4 fruit fly cellular contexts compared by ENCODE assay signal in genomic region chr2L:7194351-7195037, dm6.
TF ChIP-seq lines count a peak whose summit lies in the region.

Gene CG4497 (minus strand): TSS chr2L:7194588.

TF ChIP-seq in whole organism, adult, 20 proteins besides CTCF, POLR2A, EP300 and RAD21 (continued from another document):
- TF ChIP-seq bab1 (GFP tag; optimal IDR thresholded peaks at IDR 0.05; lab: Kevin White, UChicago) (peak; percentile 97), CG1620 (GFP tag; optimal IDR thresholded peaks at IDR 0.05; lab: Kevin White, UChicago) (peak; percentile 98)

TF ChIP-seq in whole organism, embryonic, 481 proteins besides CTCF, POLR2A, EP300 and RAD21 (continued from another document and continues in another):
- TF ChIP-seq grau (tag; optimal IDR thresholded peaks at IDR 0.05; lab: Kevin White, UChicago) (peak; percentile 89), CG12071 (GFP tag; optimal IDR thresholded peaks at IDR 0.05; lab: Kevin White, UChicago) (peak; percentile 29), CG17361 (GFP tag; IDR thresholded peaks at IDR 0.05; lab: Robert Waterston, UW) (peak; percentile 92), bowl (GFP tag; IDR thresholded peaks at IDR 0.05; lab: Robert Waterston, UW) (peak; percentile 65), cad (GFP tag; optimal IDR thresholded peaks at IDR 0.05; lab: Kevin White, UChicago) (no peak), NK7.1 (GFP tag; optimal IDR thresholded peaks at IDR 0.05; lab: Kevin White, UChicago) (peak; percentile 82), gfzf (GFP tag; optimal IDR thresholded peaks at IDR 0.05; lab: Kevin White, UChicago) (peak; percentile 50), Mrtf (GFP tag; IDR thresholded peaks at IDR 0.05; lab: Robert Waterston, UW) (peak; percentile 93), Jarid2 (GFP tag; optimal IDR thresholded peaks at IDR 0.05; lab: Kevin White, UChicago) (peak; percentile 54), CG15601 (tag; optimal IDR thresholded peaks at IDR 0.05; lab: Kevin White, UChicago) (peak; percentile 86), kni (GFP tag; optimal IDR thresholded peaks at IDR 0.05; lab: Kevin White, UChicago) (peak; percentile 69), CG7839 (tag; optimal IDR thresholded peaks at IDR 0.05; lab: Kevin White, UChicago) (peak; percentile 87), Dfd (GFP tag; optimal IDR thresholded peaks at IDR 0.05; lab: Kevin White, UChicago) (peak in 1 of 2 experiments; percentile 66), trh (GFP tag; optimal IDR thresholded peaks at IDR 0.05; lab: Kevin White, UChicago) (peak; percentile 75), Atf3 (GFP tag; optimal IDR thresholded peaks at IDR 0.05; lab: Kevin White, UChicago) (peak; percentile 93), pita (GFP tag; optimal IDR thresholded peaks at IDR 0.05; lab: Kevin White, UChicago) (no peak), ken (GFP tag; IDR thresholded peaks at IDR 0.05; lab: Robert Waterston, UW) (peak; percentile 97), dmrt99B (tag; optimal IDR thresholded peaks at IDR 0.05; lab: Kevin White, UChicago) (peak; percentile 82), CG33557 (GFP tag; optimal IDR thresholded peaks at IDR 0.05; lab: Kevin White, UChicago) (peak; percentile 77), CG10959 (GFP tag; IDR thresholded peaks at IDR 0.05; lab: Robert Waterston, UW) (peak; percentile 90), Kr (GFP tag; optimal IDR thresholded peaks at IDR 0.05; lab: Kevin White, UChicago) (no peak), usp (GFP tag; optimal IDR thresholded peaks at IDR 0.05; lab: Kevin White, UChicago) (no peak), caup (GFP tag; optimal IDR thresholded peaks at IDR 0.05; lab: Kevin White, UChicago; ENCODE audit: severe bottlenecking) (peak; percentile 89), CG12104 (GFP tag; optimal IDR thresholded peaks at IDR 0.05; lab: Kevin White, UChicago) (peak; percentile 86), ewg (GFP tag; optimal IDR thresholded peaks at IDR 0.05; lab: Kevin White, UChicago) (peak; percentile 89), bigmax (GFP tag; optimal IDR thresholded peaks at IDR 0.05; lab: Kevin White, UChicago) (no peak), CG42726 (GFP tag; IDR thresholded peaks at IDR 0.05; lab: Robert Waterston, UW; ENCODE audit: partially characterized antibody) (peak; percentile 69; the same call in 1 of the 2 replicates), CG6654 (GFP tag; optimal IDR thresholded peaks at IDR 0.05; lab: Kevin White, UChicago) (peak; percentile 64), Hey (tag; optimal IDR thresholded peaks at IDR 0.05; lab: Kevin White, UChicago) (peak; percentile 41), aop (GFP tag; IDR thresholded peaks at IDR 0.05; lab: Robert Waterston, UW) (peak; percentile 50; the same call in 1 of the 2 replicates), stc (GFP tag; IDR thresholded peaks at IDR 0.05; lab: Robert Waterston, UW) (peak; percentile 80), CG10274 (GFP tag; optimal IDR thresholded peaks at IDR 0.05; lab: Kevin White, UChicago) (peak; percentile 47), ro (GFP tag; IDR thresholded peaks at IDR 0.05; lab: Robert Waterston, UW) (peak; percentile 73), CG4854 (GFP tag; optimal IDR thresholded peaks at IDR 0.05; lab: Kevin White, UChicago) (peak; percentile 91), CG11093 (GFP tag; IDR thresholded peaks at IDR 0.05; lab: Robert Waterston, UW) (peak; percentile 92), pfk (GFP tag; optimal IDR thresholded peaks at IDR 0.05; lab: Kevin White, UChicago) (no peak), Dek (tag; optimal IDR thresholded peaks at IDR 0.05; lab: Kevin White, UChicago) (peak; percentile 79), gcm (GFP tag; optimal IDR thresholded peaks at IDR 0.05; lab: Kevin White, UChicago) (peak; percentile 62), B-H2 (GFP tag; optimal IDR thresholded peaks at IDR 0.05; lab: Kevin White, UChicago) (peak; percentile 86), CG5953 (GFP tag; IDR thresholded peaks at IDR 0.05; lab: Robert Waterston, UW) (peak; percentile 82), Gug (GFP tag; IDR thresholded peaks at IDR 0.05; lab: Robert Waterston, UW) (peak; percentile 90), CG15269 (tag; optimal IDR thresholded peaks at IDR 0.05; lab: Kevin White, UChicago) (peak; percentile 85), ash1 (GFP tag; optimal IDR thresholded peaks at IDR 0.05; lab: Kevin White, UChicago) (no peak)

TF ChIP-seq in whole organism, prepupa, 60 proteins besides CTCF, POLR2A, EP300 and RAD21 (continued from another document):
- TF ChIP-seq dac (GFP tag; optimal IDR thresholded peaks at IDR 0.05; lab: Kevin White, UChicago) = peak; percentile 80
- TF ChIP-seq CG9139 (GFP tag; optimal IDR thresholded peaks at IDR 0.05; lab: Kevin White, UChicago) = peak; percentile 16
- TF ChIP-seq Gug (GFP tag; IDR thresholded peaks at IDR 0.05; lab: Robert Waterston, UW) = peak; percentile 73
- TF ChIP-seq salr (GFP tag; optimal IDR thresholded peaks at IDR 0.05; lab: Kevin White, UChicago) = peak; percentile 59 to 82
- peak; percentile 85 for TF ChIP-seq CG3032 (tag; optimal IDR thresholded peaks at IDR 0.05; lab: Kevin White, UChicago)
- TF ChIP-seq CG16779 (tag; optimal IDR thresholded peaks at IDR 0.05; lab: Kevin White, UChicago) = no peak
- TF ChIP-seq svp (GFP tag; lab: Kevin White, UChicago) = peak; percentile 93
- TF ChIP-seq Sox14 (GFP tag; optimal IDR thresholded peaks at IDR 0.05; lab: Kevin White, UChicago) = peak; percentile 92
- peak; percentile 89 for TF ChIP-seq achi (GFP tag; optimal IDR thresholded peaks at IDR 0.05; lab: Kevin White, UChicago)
- peak; percentile 87 for TF ChIP-seq CG32006 (GFP tag; optimal IDR thresholded peaks at IDR 0.05; lab: Kevin White, UChicago)
- peak; percentile 76 for TF ChIP-seq CG7368 (GFP tag; optimal IDR thresholded peaks at IDR 0.05; lab: Kevin White, UChicago)
- TF ChIP-seq Hr4 (GFP tag; optimal IDR thresholded peaks at IDR 0.05; lab: Kevin White, UChicago) = peak; percentile 92
- peak; percentile 95 for TF ChIP-seq Hr39 (GFP tag; optimal IDR thresholded peaks at IDR 0.05; lab: Kevin White, UChicago)
- peak; percentile 95 for TF ChIP-seq CG31627 (GFP tag; optimal IDR thresholded peaks at IDR 0.05; lab: Kevin White, UChicago)
- peak; percentile 36 for TF ChIP-seq fkh (GFP tag; optimal IDR thresholded peaks at IDR 0.05; lab: Kevin White, UChicago)
- TF ChIP-seq Hr38 (GFP tag; optimal IDR thresholded peaks at IDR 0.05; lab: Kevin White, UChicago) = peak; percentile 84
- peak; percentile 67 for TF ChIP-seq CG8632 (GFP tag; optimal IDR thresholded peaks at IDR 0.05; lab: Kevin White, UChicago)
- TF ChIP-seq CG8119 (GFP tag; IDR thresholded peaks at IDR 0.05; lab: Robert Waterston, UW) = peak; percentile 75
- peak; percentile 52 for TF ChIP-seq dsx (GFP tag; optimal IDR thresholded peaks at IDR 0.05; lab: Kevin White, UChicago; ENCODE audit: poor library complexity, severe bottlenecking)
- peak; percentile 95 for TF ChIP-seq Eip78C (GFP tag; lab: Kevin White, UChicago)
- TF ChIP-seq Lpt (GFP tag; optimal IDR thresholded peaks at IDR 0.05; lab: Kevin White, UChicago) = peak; percentile 74
- peak; percentile 86 for TF ChIP-seq Eip75B (GFP tag; optimal IDR thresholded peaks at IDR 0.05; lab: Kevin White, UChicago)
- TF ChIP-seq CG11902 (GFP tag; optimal IDR thresholded peaks at IDR 0.05; lab: Kevin White, UChicago) = peak; percentile 89
- peak; percentile 91 for TF ChIP-seq topi (GFP tag; optimal IDR thresholded peaks at IDR 0.05; lab: Kevin White, UChicago)
- TF ChIP-seq CG6276 (GFP tag; optimal IDR thresholded peaks at IDR 0.05; lab: Kevin White, UChicago) = peak; percentile 27
- peak; percentile 67 for TF ChIP-seq fd59A (GFP tag; optimal IDR thresholded peaks at IDR 0.05; lab: Kevin White, UChicago)
- peak; percentile 79 for TF ChIP-seq CG6792 (GFP tag; optimal IDR thresholded peaks at IDR 0.05; lab: Kevin White, UChicago)
- TF ChIP-seq pdm3 (GFP tag; optimal IDR thresholded peaks at IDR 0.05; lab: Kevin White, UChicago) = peak; percentile 92
- peak; percentile 89 for TF ChIP-seq CG3919 (GFP tag; optimal IDR thresholded peaks at IDR 0.05; lab: Kevin White, UChicago)
- peak; percentile 66 for TF ChIP-seq fd85E (GFP tag; optimal IDR thresholded peaks at IDR 0.05; lab: Kevin White, UChicago)
- peak; percentile 82 for TF ChIP-seq CG4318 (GFP tag; optimal IDR thresholded peaks at IDR 0.05; lab: Kevin White, UChicago)
- TF ChIP-seq CG10631 (GFP tag; optimal IDR thresholded peaks at IDR 0.05; lab: Kevin White, UChicago) = peak; percentile 93
- peak; percentile 82 for TF ChIP-seq CG34406 (GFP tag; optimal IDR thresholded peaks at IDR 0.05; lab: Kevin White, UChicago)
- TF ChIP-seq CG10669 (GFP tag; optimal IDR thresholded peaks at IDR 0.05; lab: Kevin White, UChicago) = peak; percentile 72
- TF ChIP-seq spab (GFP tag; optimal IDR thresholded peaks at IDR 0.05; lab: Kevin White, UChicago) = peak; percentile 30
- TF ChIP-seq Met (GFP tag; optimal IDR thresholded peaks at IDR 0.05; lab: Kevin White, UChicago) = peak; percentile 88
- TF ChIP-seq CG11294 (GFP tag; IDR thresholded peaks at IDR 0.05; lab: Robert Waterston, UW) = peak; percentile 85
- peak; percentile 94 for TF ChIP-seq esn (GFP tag; optimal IDR thresholded peaks at IDR 0.05; lab: Kevin White, UChicago)
- peak; percentile 93 for TF ChIP-seq lz (GFP tag; optimal IDR thresholded peaks at IDR 0.05; lab: Kevin White, UChicago)
- peak; percentile 84 for TF ChIP-seq Sox102F (GFP tag; optimal IDR thresholded peaks at IDR 0.05; lab: Kevin White, UChicago)
- TF ChIP-seq net (GFP tag; optimal IDR thresholded peaks at IDR 0.05; lab: Kevin White, UChicago) = peak; percentile 80

TF ChIP-seq in whole organism, wandering third instar larva, 38 proteins besides CTCF, POLR2A, EP300 and RAD21 (continued from another document):
- TF ChIP-seq psq (GFP tag; optimal IDR thresholded peaks at IDR 0.05; lab: Kevin White, UChicago) (peak; percentile 80), lola (GFP tag; optimal IDR thresholded peaks at IDR 0.05; lab: Kevin White, UChicago) (no peak), foxo (GFP tag; optimal IDR thresholded peaks at IDR 0.05; lab: Kevin White, UChicago) (peak; percentile 47 to 93), Hr83 (GFP tag; optimal IDR thresholded peaks at IDR 0.05; lab: Kevin White, UChicago; ENCODE audit: poor library complexity, severe bottlenecking) (peak; percentile 24), pan (optimal IDR thresholded peaks at IDR 0.05; lab: Kevin White, UChicago) (no peak), h (GFP tag; optimal IDR thresholded peaks at IDR 0.05; lab: Kevin White, UChicago) (peak; percentile 93), sv (GFP tag; optimal IDR thresholded peaks at IDR 0.05; lab: Kevin White, UChicago) (peak; percentile 96), dmrt93B (GFP tag; optimal IDR thresholded peaks at IDR 0.05; lab: Kevin White, UChicago) (peak; percentile 84), CG9705 (GFP tag; optimal IDR thresholded peaks at IDR 0.05; lab: Kevin White, UChicago) (peak; percentile 82), brk (GFP tag; optimal IDR thresholded peaks at IDR 0.05; lab: Kevin White, UChicago) (peak; percentile 87), dl (GFP tag; optimal IDR thresholded peaks at IDR 0.05; lab: Kevin White, UChicago; ENCODE audit: insufficient read depth in 1 of 2, partially characterized antibody in 2 of 2) (peak in 1 of 2 experiments; percentile 66), HLH106 (tag; optimal IDR thresholded peaks at IDR 0.05; lab: Kevin White, UChicago) (peak; percentile 90), jim (GFP tag; optimal IDR thresholded peaks at IDR 0.05; lab: Kevin White, UChicago) (no peak), Myc (optimal IDR thresholded peaks at IDR 0.05; lab: Kevin White, UChicago) (peak; percentile 72), Mio (GFP tag; optimal IDR thresholded peaks at IDR 0.05; lab: Kevin White, UChicago) (peak; percentile 33)
